Worm (Caenorhabditis elegans) whole organism, young adult: ENCODE measurements around the gene F21H12.3.
A peak's percentile ranks its signal among the peaks of the same experiment; 100 is the strongest.

Experiments
- C06A6.2 ChIP-seq: fragments of 200-800 bp; sonication (Bioruptor generic); conservative IDR thresholded peaks from 2 replicates; pipeline ENCODE4 v1.3.6; 2022; ENCODE audit warnings: missing genetic modification characterization, missing compliant biosample characterization
- F10E7.11 ChIP-seq: sonication (generic microtip); optimal IDR thresholded peaks from 2 replicates; lab custom pipeline; 2017; ENCODE audit warnings: mild to moderate bottlenecking, missing genetic modification characterization, moderate library complexity, missing compliant biosample characterization
- F23B12.7 ChIP-seq: sonication (generic microtip); optimal IDR thresholded peaks from 2 replicates; lab custom pipeline; 2017; ENCODE audit warnings: missing genetic modification characterization, mild to moderate bottlenecking, missing compliant biosample characterization, antibody characterized with exemption, moderate library complexity; ENCODE audit not compliant: insufficient read depth
- Y53F4B.3 ChIP-seq: fragments of 200-800 bp; sonication (Bioruptor generic); IDR thresholded peaks from 2 replicates; pipeline ENCODE4 v1.3.6; 2022; ENCODE audit warnings: missing genetic modification reagents, missing genetic modification characterization, missing compliant biosample characterization
- ama-1 ChIP-seq, 3 experiments: fragments of 150-350 bp in 1 of 3; sonication (generic microtip) in 2 of 3; optimal IDR thresholded peaks; 2 replicates each; lab custom pipeline; 2014 to 2018; ENCODE audit warnings: missing biosample characterization in 2 of 3, missing genetic modification characterization in 2 of 3, missing genetic modification reagents in 2 of 3
- ekl-4 ChIP-seq: fragments of 200-800 bp; sonication (Bioruptor generic); IDR thresholded peaks from 2 replicates; pipeline ENCODE4 v1.3.6; 2022; ENCODE audit warnings: missing genetic modification reagents, missing genetic modification characterization, missing compliant biosample characterization
- ets-4 ChIP-seq: fragments of 200-800 bp; sonication (Bioruptor generic); optimal IDR thresholded peaks from 2 replicates; lab custom pipeline; 2018; ENCODE audit warnings: mild to moderate bottlenecking, missing genetic modification characterization, missing compliant biosample characterization
- him-1 ChIP-seq: sonication (generic microtip); optimal IDR thresholded peaks from 2 replicates; lab custom pipeline; 2016; ENCODE audit warnings: missing genotype, missing genetic modification reagents, missing genetic modification characterization, missing compliant biosample characterization
- hlh-26 ChIP-seq: fragments of 200-800 bp; sonication (Bioruptor generic); conservative IDR thresholded peaks from 2 replicates; pipeline ENCODE4 v1.3.6; 2022; ENCODE audit warnings: missing genetic modification reagents, missing genetic modification characterization, missing compliant biosample characterization
- mel-28 ChIP-seq: sonication (generic microtip); optimal IDR thresholded peaks from 2 replicates; lab custom pipeline; 2016; ENCODE audit warnings: borderline replicate concordance, mild to moderate bottlenecking, missing genetic modification characterization, missing compliant biosample characterization
- rcor-1 ChIP-seq: fragments of 200-800 bp; sonication (Bioruptor generic); IDR thresholded peaks from 2 replicates; pipeline ENCODE4 v1.3.6; 2022; ENCODE audit warnings: missing genetic modification reagents, missing genetic modification characterization, missing compliant biosample characterization
- unc-62 ChIP-seq: fragments of 150-350 bp; optimal IDR thresholded peaks from 2 replicates; lab custom pipeline; 2014; ENCODE audit warnings: missing biosample characterization, missing genetic modification reagents, missing genetic modification characterization

ce11 chrII:6097441-6097840, 14.7 kb downstream of the F21H12.3 start, which contains the start of the genes tpp-2 and rbbp-5:
- TF ChIP-seq F23B12.7 (tag; lab: Kevin White, UChicago) (peak; percentile 81), ekl-4 (no peak), Y53F4B.3 (GFP tag; lab: Robert Waterston, UW) (no peak), rcor-1 (GFP tag; lab: Robert Waterston, UW) (no peak), ets-4 (GFP tag; lab: Kevin White, UChicago) (no peak), F10E7.11 (tag; lab: Kevin White, UChicago) (no peak), mel-28 (no peak), unc-62 (GFP tag; lab: Kevin White, UChicago) (no peak), him-1 (tag; lab: Kevin White, UChicago) (peak; percentile 27), ama-1 (optimal IDR thresholded peaks at IDR 0.05; lab: Kevin White, UChicago) (no peak), ama-1 (GFP tag; optimal IDR thresholded peaks at IDR 0.05; lab: Kevin White, UChicago) (no peak), hlh-26 (GFP tag; lab: Robert Waterston, UW) (no peak), C06A6.2 (GFP tag; lab: Robert Waterston, UW) (no peak)
